Worm (Caenorhabditis elegans) whole organism, L4 larva: ENCODE measurements around the gene fbxb-104.

Experiments
- F49E8.2 ChIP-seq: sonication (generic microtip); optimal IDR thresholded peaks from 2 replicates; lab custom pipeline; 2016; ENCODE audit warnings: missing compliant biosample characterization, mild to moderate bottlenecking, missing genetic modification characterization, borderline replicate concordance
- T20F7.1 ChIP-seq: fragments of 200-800 bp; sonication (Bioruptor generic); optimal IDR thresholded peaks from 2 replicates; lab custom pipeline; 2018; ENCODE audit warnings: mild to moderate bottlenecking, missing genetic modification characterization, missing compliant biosample characterization
- T26A8.4 ChIP-seq: fragments of 200-800 bp; sonication (Bioruptor generic); IDR thresholded peaks from 2 replicates; pipeline ENCODE4 v1.3.6; 2022; ENCODE audit warnings: missing genetic modification characterization, missing compliant biosample characterization
- Y105C5A.15 ChIP-seq: fragments of 200-800 bp; sonication (Bioruptor generic); IDR thresholded peaks from 2 replicates; pipeline ENCODE4 v1.3.6; 2022; ENCODE audit warnings: missing genetic modification characterization, missing compliant biosample characterization
- aha-1 ChIP-seq: fragments of 150-350 bp; peaks from one replicate; lab custom pipeline; 2014; ENCODE audit warnings: missing biosample characterization, missing genetic modification characterization
- ama-1 ChIP-seq: fragments of 150-350 bp; optimal IDR thresholded peaks from 2 replicates; lab custom pipeline; 2014; ENCODE audit warnings: inconsistent platforms, mixed read lengths
- ceh-28 ChIP-seq: fragments of 150-350 bp; optimal IDR thresholded peaks from 2 replicates; lab custom pipeline; 2014; ENCODE audit warnings: missing biosample characterization, missing genetic modification reagents, missing genetic modification characterization
- ceh-32 ChIP-seq: sonication (generic microtip); optimal IDR thresholded peaks from 2 replicates; lab custom pipeline; 2016; ENCODE audit warnings: mild to moderate bottlenecking, missing genetic modification characterization, missing compliant biosample characterization; ENCODE audit not compliant: poor library complexity
- ces-1 ChIP-seq: fragments of 150-350 bp; sonication (generic microtip); optimal IDR thresholded peaks from 4 replicates; lab custom pipeline; 2014; ENCODE audit warnings: missing biosample characterization, missing genetic modification reagents, missing genetic modification characterization
- cey-2 ChIP-seq: sonication (generic microtip); optimal IDR thresholded peaks from 3 replicates; lab custom pipeline; 2017; ENCODE audit warnings: missing genetic modification characterization, mild to moderate bottlenecking, missing compliant biosample characterization, antibody characterized with exemption, borderline replicate concordance; ENCODE audit not compliant: insufficient read depth
- daf-8 ChIP-seq: fragments of 200-800 bp; sonication (Bioruptor generic); IDR thresholded peaks from 2 replicates; pipeline ENCODE4 v1.3.6; 2022; ENCODE audit warnings: missing genetic modification characterization, missing compliant biosample characterization
- dmd-6 ChIP-seq: fragments of 200-800 bp; sonication (Bioruptor generic); IDR thresholded peaks from 2 replicates; pipeline ENCODE4 v1.3.6; 2022; ENCODE audit warnings: missing genetic modification reagents, missing genetic modification characterization, missing compliant biosample characterization
- dmd-8 ChIP-seq: fragments of 200-800 bp; sonication (Bioruptor generic); IDR thresholded peaks from 2 replicates; pipeline ENCODE4 v1.3.6; 2022; ENCODE audit warnings: missing genetic modification characterization, missing compliant biosample characterization
- duxl-1 ChIP-seq: sonication (generic microtip); optimal IDR thresholded peaks from 2 replicates; lab custom pipeline; 2016; ENCODE audit warnings: mild to moderate bottlenecking, missing genetic modification characterization, moderate library complexity, missing compliant biosample characterization; ENCODE audit not compliant: poor library complexity
- egl-27 ChIP-seq: sonication (generic microtip); optimal IDR thresholded peaks from 3 replicates; lab custom pipeline; 2017; ENCODE audit warnings: missing biosample characterization, missing genetic modification reagents, missing genetic modification characterization
- egl-43 ChIP-seq: fragments of 200-800 bp; sonication (Bioruptor generic); IDR thresholded peaks from 2 replicates; pipeline ENCODE4 v1.3.6; 2022; ENCODE audit warnings: missing genetic modification reagents, missing genetic modification characterization, missing compliant biosample characterization
- fkh-10 ChIP-seq: fragments of 150-350 bp; optimal IDR thresholded peaks from 2 replicates; lab custom pipeline; 2014; ENCODE audit warnings: missing biosample characterization, missing genetic modification reagents, missing genetic modification characterization
- hif-1 ChIP-seq, 2 experiments: sonication (generic microtip); optimal IDR thresholded peaks; 2 replicates each; lab custom pipeline; 2016 to 2017; ENCODE audit warnings: missing compliant biosample characterization in 2 of 2, missing genetic modification characterization in 2 of 2, missing genetic modification reagents in 2 of 2, missing genotype in 2 of 2, mild to moderate bottlenecking in 1 of 2
- lin-1 ChIP-seq: fragments of 200-800 bp; sonication (Bioruptor generic); IDR thresholded peaks from 2 replicates; pipeline ENCODE4 v1.3.6; 2022; ENCODE audit warnings: missing genetic modification reagents, missing genetic modification characterization, missing compliant biosample characterization
- lin-15B ChIP-seq: fragments of 150-350 bp; sonication (generic microtip); optimal IDR thresholded peaks from 3 replicates; lab custom pipeline; 2014; ENCODE audit warnings: missing biosample characterization, missing genetic modification characterization
- madf-5 ChIP-seq, 2 experiments: fragments of 200-800 bp; sonication (Bioruptor generic); IDR thresholded peaks; 2 replicates each; pipeline ENCODE4 v1.3.6; 2022; ENCODE audit warnings: missing compliant biosample characterization in 2 of 2, missing genetic modification characterization in 2 of 2
- mep-1 ChIP-seq: fragments of 150-350 bp; sonication (generic microtip); optimal IDR thresholded peaks from 3 replicates; lab custom pipeline; 2014; ENCODE audit warnings: missing biosample characterization, missing genetic modification characterization
- mes-2 ChIP-seq: sonication (generic microtip); optimal IDR thresholded peaks from 2 replicates; lab custom pipeline; 2016; ENCODE audit warnings: missing genotype, mild to moderate bottlenecking, missing genetic modification characterization, missing compliant biosample characterization; ENCODE audit not compliant: poor library complexity, severe bottlenecking
- mxl-2 ChIP-seq: fragments of 200-800 bp; sonication (Bioruptor generic); conservative IDR thresholded peaks from 2 replicates; pipeline ENCODE4 v1.3.6; 2022; ENCODE audit warnings: missing genetic modification reagents, missing genetic modification characterization, missing compliant biosample characterization
- nhr-102 ChIP-seq: sonication (generic microtip); optimal IDR thresholded peaks from 2 replicates; lab custom pipeline; 2016; ENCODE audit warnings: mild to moderate bottlenecking, missing genetic modification characterization, moderate library complexity, missing compliant biosample characterization
- nhr-11 ChIP-seq: fragments of 150-350 bp; optimal IDR thresholded peaks from 2 replicates; lab custom pipeline; 2014; ENCODE audit warnings: missing biosample characterization, missing genetic modification characterization
- nhr-28 ChIP-seq: fragments of 150-350 bp; optimal IDR thresholded peaks from 2 replicates; lab custom pipeline; 2014; ENCODE audit warnings: missing biosample characterization, missing genetic modification characterization
- nhr-42 ChIP-seq: fragments of 200-800 bp; sonication (Bioruptor generic); IDR thresholded peaks from 2 replicates; pipeline ENCODE4 v1.3.6; 2022; ENCODE audit warnings: missing genetic modification characterization, missing compliant biosample characterization
- nhr-76 ChIP-seq: fragments of 150-350 bp; optimal IDR thresholded peaks from 2 replicates; lab custom pipeline; 2014; ENCODE audit warnings: missing biosample characterization, missing genetic modification characterization
- nhr-77 ChIP-seq: fragments of 150-350 bp; optimal IDR thresholded peaks from 2 replicates; lab custom pipeline; 2014; ENCODE audit warnings: missing biosample characterization, missing genetic modification characterization
- php-3 ChIP-seq: fragments of 200-800 bp; sonication (Bioruptor generic); IDR thresholded peaks from 2 replicates; pipeline ENCODE4 v1.3.6; 2022; ENCODE audit warnings: missing genetic modification reagents, missing genetic modification characterization, missing compliant biosample characterization
- pqm-1 ChIP-seq: sonication (generic microtip); optimal IDR thresholded peaks from 2 replicates; lab custom pipeline; 2017; ENCODE audit warnings: missing biosample characterization, missing genetic modification characterization
- rbr-2 ChIP-seq: sonication (generic microtip); optimal IDR thresholded peaks from 2 replicates; lab custom pipeline; 2016; ENCODE audit warnings: missing genotype, missing genetic modification characterization, missing compliant biosample characterization
- saeg-2 ChIP-seq: fragments of 200-800 bp; sonication (Bioruptor generic); IDR thresholded peaks from 2 replicates; pipeline ENCODE4 v1.3.6; 2022; ENCODE audit warnings: missing genetic modification reagents, missing genetic modification characterization, missing compliant biosample characterization
- set-16 ChIP-seq: fragments of 200-800 bp; sonication (Bioruptor generic); IDR thresholded peaks from 2 replicates; pipeline ENCODE4 v1.3.6; 2022; ENCODE audit warnings: missing genetic modification reagents, missing genetic modification characterization, missing compliant biosample characterization
- skn-1 ChIP-seq: fragments of 150-350 bp; optimal IDR thresholded peaks from 2 replicates; lab custom pipeline; 2014; ENCODE audit warnings: missing biosample characterization, missing genetic modification characterization
- spr-3 ChIP-seq: fragments of 200-800 bp; sonication (Bioruptor generic); optimal IDR thresholded peaks from 2 replicates; lab custom pipeline; 2018; ENCODE audit warnings: mild to moderate bottlenecking, missing genetic modification characterization, missing compliant biosample characterization
- tra-1 ChIP-seq: fragments of 200-800 bp; sonication (Bioruptor generic); IDR thresholded peaks from 2 replicates; pipeline ENCODE4 v1.3.6; 2022; ENCODE audit warnings: missing genetic modification reagents, missing genetic modification characterization, missing compliant biosample characterization
- unc-39 ChIP-seq: sonication (generic microtip); optimal IDR thresholded peaks from 2 replicates; lab custom pipeline; 2017; ENCODE audit warnings: missing biosample characterization, missing genetic modification characterization
- unc-62 ChIP-seq, 3 experiments: fragments of 150-350 bp in 1 of 3; sonication (generic microtip); optimal IDR thresholded peaks in 2 of 3; peaks in 1 of 3; 1 replicate in 1 of 3; 2 replicates in 2 of 3; lab custom pipeline; 2014 to 2017; ENCODE audit warnings: missing biosample characterization in 3 of 3, missing genetic modification characterization in 3 of 3, missing genetic modification reagents in 3 of 3, missing genotype in 1 of 3
- zfp-2 ChIP-seq: sonication (generic microtip); optimal IDR thresholded peaks from 2 replicates; lab custom pipeline; 2016; ENCODE audit warnings: mild to moderate bottlenecking, missing genetic modification characterization, missing compliant biosample characterization
- zip-11 ChIP-seq: fragments of 200-800 bp; sonication (Bioruptor generic); IDR thresholded peaks from 2 replicates; pipeline ENCODE4 v1.3.6; 2022; ENCODE audit warnings: missing genetic modification characterization, missing compliant biosample characterization
- zip-2 ChIP-seq: fragments of 150-350 bp; optimal IDR thresholded peaks from 2 replicates; lab custom pipeline; 2014; ENCODE audit warnings: missing biosample characterization, missing genetic modification characterization
- ztf-11 ChIP-seq: fragments of 150-350 bp; optimal IDR thresholded peaks from 2 replicates; lab custom pipeline; 2014; ENCODE audit warnings: missing biosample characterization, missing genetic modification characterization

The fbxb-104 gene

DNA sequence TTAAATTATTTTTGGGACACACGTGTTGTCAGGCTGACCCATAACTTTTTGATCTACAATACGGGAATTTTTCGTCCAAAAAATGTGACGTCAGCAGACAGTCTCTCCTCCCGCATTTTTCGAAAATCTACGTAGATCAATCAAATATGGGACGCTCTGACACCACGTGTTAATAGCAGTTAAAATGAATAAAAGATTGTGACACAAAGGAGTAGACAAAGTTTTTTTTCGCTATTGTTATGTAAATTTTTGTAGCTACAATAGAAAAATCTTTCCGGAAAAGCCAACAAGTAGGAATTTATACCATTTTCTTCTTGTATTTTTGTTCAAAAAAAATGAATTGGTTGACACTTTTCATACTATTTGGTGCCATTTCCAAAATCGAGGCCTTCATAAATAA lies 35.7 kb downstream of the fbxb-104 start, which contains the start of gene C16C8.27:
TSS of gene C16C8.27 (plus strand) at position 301 of the 400 bp plus-strand sequence.
- no peak for TF ChIP-seq egl-27 (tag; lab: Kevin White, UChicago)
- peak in 1 of 2 experiments; percentile 1 for TF ChIP-seq unc-62 (GFP tag; optimal IDR thresholded peaks at IDR 0.05 in 1 of 2; lab: Kevin White, UChicago)
- no peak for TF ChIP-seq unc-62 (tag; optimal IDR thresholded peaks at IDR 0.05; lab: Kevin White, UChicago)
- TF ChIP-seq T26A8.4 = no peak
- no peak for TF ChIP-seq dmd-8 (GFP tag; lab: Robert Waterston, UW)
- no peak for TF ChIP-seq zfp-2 (tag; lab: Kevin White, UChicago)

DNA sequence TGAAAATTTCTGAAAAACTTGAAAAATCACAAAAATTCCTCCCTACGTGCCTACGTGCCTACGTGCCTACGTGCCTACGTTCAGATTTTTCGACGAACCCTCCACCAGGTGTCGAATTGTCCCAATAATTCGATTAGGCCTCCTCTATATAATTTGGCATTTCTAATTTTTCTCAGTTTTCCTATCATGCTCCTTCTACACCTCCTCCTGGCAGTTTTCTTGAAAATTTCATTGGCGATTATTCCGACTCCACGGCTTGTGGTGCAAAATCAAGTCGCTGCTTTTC lies 36.5 kb downstream of the fbxb-104 start, which contains the start of gene C16C8.17:
TSS of gene C16C8.17 (plus strand) at position 187 of the 286 bp plus-strand sequence.
- TF ChIP-seq nhr-76 (tag; lab: Kevin White, UChicago) = no peak
- no peak for TF ChIP-seq daf-8

DNA sequence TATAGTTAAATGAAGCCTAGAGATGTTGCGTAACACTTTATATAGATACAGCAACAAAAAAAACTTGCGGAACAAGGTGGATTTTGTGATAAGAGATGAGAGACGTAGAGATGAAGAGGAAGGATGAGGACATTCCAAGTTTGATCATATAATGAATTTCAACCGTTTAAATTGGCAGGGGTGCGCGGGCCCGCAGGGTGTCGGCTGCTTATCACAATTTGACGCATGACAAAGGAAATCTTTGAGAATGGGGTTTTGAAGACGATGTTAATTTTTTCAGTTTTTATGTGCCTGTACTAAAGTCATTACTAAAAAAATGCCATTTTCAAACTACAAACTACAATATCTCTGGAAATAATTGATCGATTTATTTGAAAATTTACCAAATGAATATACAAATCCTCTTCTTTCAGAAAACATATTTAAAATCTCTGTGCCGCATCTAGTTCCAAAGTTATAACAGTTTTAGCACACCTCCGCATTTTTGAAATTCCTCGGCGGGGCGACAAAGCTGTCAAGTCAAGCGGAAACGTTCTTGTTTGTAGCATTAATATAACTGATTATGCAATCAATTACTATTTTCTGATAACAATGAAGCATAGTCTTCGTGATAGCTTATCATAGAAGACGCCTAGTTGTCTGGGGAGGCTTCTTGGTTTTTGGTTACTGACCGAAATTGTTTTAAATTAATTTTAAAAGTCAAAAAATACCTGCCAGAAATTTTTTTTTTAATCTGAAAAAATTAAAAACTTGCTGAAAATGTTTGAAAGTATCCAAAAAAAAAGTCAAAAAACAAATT lies 37.0 kb downstream of the fbxb-104 start:
- TF ChIP-seq dmd-6 = peak; percentile 63
- TF ChIP-seq egl-43 (GFP tag; lab: Robert Waterston, UW) = no peak
- 0 out of 2 replicates have a peak, but pooled peaks have one; percentile 22 for TF ChIP-seq php-3 (GFP tag; lab: Robert Waterston, UW)
- TF ChIP-seq nhr-28 (tag; lab: Kevin White, UChicago) = peak; percentile 60
- peak; percentile 55 for TF ChIP-seq pqm-1

ce11 chrII:3439244-3439698 lies 37.8 kb downstream of the fbxb-104 start:
- no peak for TF ChIP-seq nhr-77 (tag; lab: Kevin White, UChicago)
- TF ChIP-seq hif-1 (tag; optimal IDR thresholded peaks at IDR 0.05; lab: Kevin White, UChicago) = peak in 1 of 2 experiments; percentile 52
- TF ChIP-seq mep-1 = peak; percentile 56
- TF ChIP-seq nhr-42 (GFP tag; lab: Robert Waterston, UW) = no peak
- TF ChIP-seq ztf-11 = no peak
- peak; percentile 37 for TF ChIP-seq mes-2 (tag; lab: Kevin White, UChicago)
- TF ChIP-seq Y105C5A.15 (GFP tag; lab: Robert Waterston, UW) = peak; percentile 84; the same call in 1 of the 2 replicates
- no peak for TF ChIP-seq fkh-10 (GFP tag; lab: Kevin White, UChicago)
- no peak for TF ChIP-seq cey-2 (tag; lab: Kevin White, UChicago)
- peak; percentile 6 for TF ChIP-seq zfp-2 (tag; lab: Kevin White, UChicago)
- TF ChIP-seq F49E8.2 = peak; percentile 8
- peak; percentile 53; the same call in 1 of the 2 replicates for TF ChIP-seq saeg-2 (GFP tag; lab: Robert Waterston, UW)
- no peak for TF ChIP-seq ces-1 (GFP tag; lab: Kevin White, UChicago)
- peak; percentile 58 to 81; a peak in 2 of 4 replicates for TF ChIP-seq madf-5 (GFP tag; IDR thresholded peaks at IDR 0.05; lab: Robert Waterston, UW)
- peak; percentile 73 for TF ChIP-seq duxl-1 (tag; lab: Kevin White, UChicago)
- no peak for TF ChIP-seq lin-15B
- no peak for TF ChIP-seq ceh-28 (tag; lab: Kevin White, UChicago)
- TF ChIP-seq lin-1 (GFP tag; lab: Robert Waterston, UW) = 0 out of 2 replicates have a peak, but pooled peaks have one; percentile 65
- no peak for TF ChIP-seq ceh-32 (tag; lab: Kevin White, UChicago)
- TF ChIP-seq tra-1 (GFP tag; lab: Robert Waterston, UW) = peak; percentile 90
- TF ChIP-seq spr-3 (GFP tag; lab: Kevin White, UChicago) = peak; percentile 62
- peak; percentile 95 for TF ChIP-seq set-16 (GFP tag; lab: Robert Waterston, UW)
- no peak for TF ChIP-seq daf-8
- peak; percentile 48 for TF ChIP-seq rbr-2 (tag; lab: Kevin White, UChicago)
- no peak for TF ChIP-seq nhr-11 (tag; lab: Kevin White, UChicago)
- TF ChIP-seq ama-1 (lab: Kevin White, UChicago) = no peak
- TF ChIP-seq dmd-6 = peak; percentile 81
- no peak for TF ChIP-seq mxl-2 (GFP tag; lab: Robert Waterston, UW)
- TF ChIP-seq zip-11 = no peak
- no peak for TF ChIP-seq unc-39
- TF ChIP-seq skn-1 (tag; lab: Kevin White, UChicago) = no peak
- no peak for TF ChIP-seq T20F7.1 (GFP tag; lab: Kevin White, UChicago)
- peak; percentile 50 for TF ChIP-seq nhr-102 (tag; lab: Kevin White, UChicago)
- no peak for TF ChIP-seq zip-2 (tag; lab: Kevin White, UChicago)
- TF ChIP-seq aha-1 = peak; percentile 71
